Fruit fly (Drosophila melanogaster) whole organism, embryonic: ENCODE measurements around the gene jus.

ENCODE experiments used
- Abd-B ChIP-seq: fragments of 200-800 bp; sonication (Bioruptor generic); optimal IDR thresholded peaks from 2 replicates; lab custom pipeline; 2018; ENCODE audit warnings: missing biosample characterization, mild to moderate bottlenecking, missing genetic modification characterization, moderate library complexity
- Asciz ChIP-seq: fragments of 200-800 bp; sonication (Bioruptor generic); optimal IDR thresholded peaks from 2 replicates; lab custom pipeline; 2017; ENCODE audit warnings: missing biosample characterization, mild to moderate bottlenecking, missing genetic modification characterization, missing genetic modification reagents
- Bdp1 ChIP-seq: fragments of 200-800 bp; sonication (Bioruptor generic); optimal IDR thresholded peaks from 3 replicates; lab custom pipeline; 2016; ENCODE audit warnings: missing biosample characterization, missing genetic modification characterization
- CG10462 ChIP-seq: fragments of 200-800 bp; sonication (Bioruptor generic); optimal IDR thresholded peaks from 2 replicates; lab custom pipeline; 2016; ENCODE audit warnings: missing biosample characterization, missing genetic modification characterization
- CG10543 ChIP-seq: fragments of 200-800 bp; sonication (Bioruptor generic); optimal IDR thresholded peaks from 3 replicates; lab custom pipeline; 2017; ENCODE audit warnings: missing biosample characterization, mild to moderate bottlenecking, missing genetic modification characterization, moderate library complexity
- CG12769 ChIP-seq: fragments of 200-800 bp; sonication (Bioruptor generic); optimal IDR thresholded peaks from 2 replicates; lab custom pipeline; 2019; ENCODE audit warnings: missing biosample characterization, mild to moderate bottlenecking, missing genetic modification characterization, moderate library complexity
- CG14441 ChIP-seq: fragments of 200-800 bp; sonication (Bioruptor generic); IDR thresholded peaks from 2 replicates; pipeline ENCODE4 v1.3.6; 2022; ENCODE audit warnings: missing biosample characterization, missing genetic modification characterization
- CG17568 ChIP-seq: fragments of 200-800 bp; sonication (Bioruptor generic); optimal IDR thresholded peaks from 2 replicates; lab custom pipeline; 2018; ENCODE audit warnings: missing biosample characterization, mild to moderate bottlenecking, missing genetic modification characterization, moderate library complexity
- CG2202 ChIP-seq: fragments of 200-800 bp; sonication (Bioruptor generic); optimal IDR thresholded peaks from 2 replicates; lab custom pipeline; 2018; ENCODE audit warnings: missing biosample characterization, mild to moderate bottlenecking, missing genetic modification characterization
- CG2678 ChIP-seq: fragments of 200-800 bp; sonication (Bioruptor generic); optimal IDR thresholded peaks from 3 replicates; lab custom pipeline; 2019; ENCODE audit warnings: missing biosample characterization, mild to moderate bottlenecking, missing genetic modification characterization, moderate library complexity
- CG2875 ChIP-seq: fragments of 200-800 bp; sonication (Bioruptor generic); optimal IDR thresholded peaks from 2 replicates; lab custom pipeline; 2017; ENCODE audit warnings: missing biosample characterization, mild to moderate bottlenecking, missing genetic modification characterization, missing genetic modification reagents
- CG30431 ChIP-seq: fragments of 200-800 bp; sonication (Bioruptor generic); optimal IDR thresholded peaks from 2 replicates; lab custom pipeline; 2017; ENCODE audit warnings: missing biosample characterization, missing genetic modification characterization
- CG31365 ChIP-seq: fragments of 200-800 bp; sonication (Bioruptor generic); optimal IDR thresholded peaks from 2 replicates; lab custom pipeline; 2018; ENCODE audit warnings: missing biosample characterization, mild to moderate bottlenecking, missing genetic modification characterization
- CG3838 ChIP-seq: fragments of 200-800 bp; sonication (Bioruptor generic); optimal IDR thresholded peaks from 3 replicates; lab custom pipeline; 2016; ENCODE audit warnings: missing biosample characterization, missing genetic modification characterization
- CG6791 ChIP-seq: fragments of 200-800 bp; sonication (Bioruptor generic); IDR thresholded peaks from 3 replicates; pipeline ENCODE4 v1.3.6; 2022; ENCODE audit warnings: missing biosample characterization, missing genetic modification characterization; ENCODE audit not compliant: partially characterized antibody
- CG7556 ChIP-seq: fragments of 200-800 bp; sonication (Bioruptor generic); optimal IDR thresholded peaks from 2 replicates; lab custom pipeline; 2017; ENCODE audit warnings: missing biosample characterization, mild to moderate bottlenecking, missing genetic modification characterization
- CG7745 ChIP-seq: fragments of 200-800 bp; sonication (Bioruptor generic); optimal IDR thresholded peaks from 2 replicates; lab custom pipeline; 2018; ENCODE audit warnings: missing biosample characterization, mild to moderate bottlenecking, missing genetic modification characterization, moderate library complexity
- CG7987 ChIP-seq: fragments of 200-800 bp; sonication (Bioruptor generic); optimal IDR thresholded peaks from 2 replicates; lab custom pipeline; 2018; ENCODE audit warnings: missing biosample characterization, mild to moderate bottlenecking, missing genetic modification characterization, moderate library complexity
- CG9437 ChIP-seq: fragments of 200-800 bp; sonication (Bioruptor generic); optimal IDR thresholded peaks from 2 replicates; lab custom pipeline; 2018; ENCODE audit warnings: missing biosample characterization, mild to moderate bottlenecking, missing genetic modification characterization
- CG9876 ChIP-seq: fragments of 200-800 bp; sonication (Bioruptor generic); optimal IDR thresholded peaks from 2 replicates; lab custom pipeline; 2016; ENCODE audit warnings: missing biosample characterization, missing genetic modification characterization
- E2f2 ChIP-seq: fragments of 200-800 bp; sonication (Bioruptor generic); IDR thresholded peaks from 2 replicates; pipeline ENCODE4 v1.3.6; 2022; ENCODE audit warnings: missing biosample characterization, missing genetic modification characterization
- Ets65A ChIP-seq: fragments of 200-800 bp; sonication (Bioruptor generic); peaks from one replicate; lab custom pipeline; 2016; ENCODE audit warnings: missing biosample characterization, missing genetic modification characterization
- Fer1 ChIP-seq: fragments of 200-800 bp; sonication (Bioruptor generic); optimal IDR thresholded peaks from 2 replicates; lab custom pipeline; 2017; ENCODE audit warnings: missing biosample characterization, mild to moderate bottlenecking, missing genetic modification characterization
- Hand ChIP-seq: fragments of 200-800 bp; sonication (Bioruptor generic); optimal IDR thresholded peaks from 2 replicates; lab custom pipeline; 2017; ENCODE audit warnings: mild to moderate bottlenecking, missing biosample characterization, missing genetic modification reagents, missing genetic modification characterization
- Hr78 ChIP-seq, 2 experiments: fragments of 200-800 bp in 1 of 2; fragments of >200 bp in 1 of 2; sonication (Bioruptor generic) in 1 of 2; optimal IDR thresholded peaks; 2 replicates each; lab custom pipeline; 2017 to 2019; ENCODE audit warnings: missing biosample characterization in 2 of 2, missing genetic modification characterization in 2 of 2, mild to moderate bottlenecking in 1 of 2, moderate library complexity in 1 of 2
- Mad ChIP-seq: fragments of 200-800 bp; sonication (Bioruptor generic); optimal IDR thresholded peaks from 2 replicates; lab custom pipeline; 2016; ENCODE audit warnings: missing biosample characterization, missing genetic modification characterization
- Nf-YA ChIP-seq: fragments of 200-800 bp; sonication (Bioruptor generic); IDR thresholded peaks from 2 replicates; pipeline ENCODE4 v1.3.6; 2022; ENCODE audit warnings: missing biosample characterization, missing genetic modification characterization
- NfI ChIP-seq: fragments of 200-800 bp; sonication (Bioruptor generic); optimal IDR thresholded peaks from 3 replicates; lab custom pipeline; 2018; ENCODE audit warnings: missing biosample characterization, mild to moderate bottlenecking, missing genetic modification characterization, moderate library complexity
- Ssrp ChIP-seq: fragments of 200-800 bp; sonication (Bioruptor generic); optimal IDR thresholded peaks from 2 replicates; lab custom pipeline; 2018; ENCODE audit warnings: missing biosample characterization, mild to moderate bottlenecking, missing genetic modification characterization, moderate library complexity
- abd-A ChIP-seq: fragments of 200-800 bp; sonication (Bioruptor generic); optimal IDR thresholded peaks from 3 replicates; lab custom pipeline; 2019; ENCODE audit warnings: missing biosample characterization, mild to moderate bottlenecking, missing genetic modification characterization, moderate library complexity
- aop ChIP-seq: fragments of 200-800 bp; sonication (Bioruptor generic); IDR thresholded peaks from 2 replicates; pipeline ENCODE4 v1.3.6; 2022; ENCODE audit warnings: missing biosample characterization, missing genetic modification characterization
- ase ChIP-seq: fragments of 200-800 bp; sonication (Bioruptor generic); IDR thresholded peaks from 3 replicates; pipeline ENCODE4 v1.3.6; 2022; ENCODE audit warnings: missing biosample characterization, missing genetic modification characterization
- bbx ChIP-seq: fragments of 200-800 bp; sonication (Bioruptor generic); IDR thresholded peaks from 2 replicates; pipeline ENCODE4 v1.3.6; 2022; ENCODE audit warnings: missing biosample characterization, missing genetic modification characterization; ENCODE audit not compliant: partially characterized antibody
- disco-r ChIP-seq: fragments of 200-800 bp; sonication (Bioruptor generic); optimal IDR thresholded peaks from 2 replicates; lab custom pipeline; 2016; ENCODE audit warnings: missing biosample characterization, missing genetic modification characterization
- grn ChIP-seq: fragments of 200-800 bp; sonication (Bioruptor generic); optimal IDR thresholded peaks from 3 replicates; lab custom pipeline; 2017; ENCODE audit warnings: missing biosample characterization, missing genetic modification characterization
- hth ChIP-seq: fragments of >200 bp; optimal IDR thresholded peaks from 2 replicates; lab custom pipeline; 2017; ENCODE audit warnings: inconsistent platforms
- insv ChIP-seq, 2 experiments: fragments of 200-800 bp; sonication (Bioruptor generic); optimal IDR thresholded peaks; 3 replicates each; lab custom pipeline; 2016 to 2018; ENCODE audit warnings: missing biosample characterization in 2 of 2, missing genetic modification characterization in 2 of 2
- lilli ChIP-seq: fragments of 200-800 bp; sonication (Bioruptor generic); optimal IDR thresholded peaks from 3 replicates; lab custom pipeline; 2016; ENCODE audit warnings: missing biosample characterization, missing genetic modification characterization
- lmd ChIP-seq: fragments of 200-800 bp; sonication (Bioruptor generic); IDR thresholded peaks from 2 replicates; pipeline ENCODE4 v1.3.6; 2022; ENCODE audit warnings: missing biosample characterization, missing genetic modification characterization
- luna ChIP-seq: fragments of 200-800 bp; sonication (Bioruptor generic); optimal IDR thresholded peaks from 2 replicates; lab custom pipeline; 2016; ENCODE audit warnings: missing biosample characterization, missing genetic modification characterization
- pita ChIP-seq: fragments of 200-800 bp; sonication (Bioruptor generic); optimal IDR thresholded peaks from 2 replicates; lab custom pipeline; 2017; ENCODE audit warnings: missing biosample characterization, mild to moderate bottlenecking, missing genetic modification characterization
- sna ChIP-seq: fragments of 200-800 bp; sonication (Bioruptor generic); IDR thresholded peaks from 2 replicates; pipeline ENCODE4 v1.3.6; 2022; ENCODE audit warnings: missing biosample characterization, missing genetic modification characterization; ENCODE audit not compliant: partially characterized antibody
- ssp ChIP-seq: fragments of 200-800 bp; sonication (Bioruptor generic); IDR thresholded peaks from 2 replicates; pipeline ENCODE4 v1.3.6; 2022; ENCODE audit warnings: missing biosample characterization, missing genetic modification characterization
- twi ChIP-seq: fragments of 200-800 bp; optimal IDR thresholded peaks from 2 replicates; lab custom pipeline; 2019; ENCODE audit warnings: missing biosample characterization, mild to moderate bottlenecking, missing genetic modification characterization, moderate library complexity
- usp ChIP-seq: fragments of >200 bp; optimal IDR thresholded peaks from 2 replicates; lab custom pipeline; 2017; ENCODE audit warnings: missing biosample characterization, missing genetic modification characterization
- vnd ChIP-seq: fragments of 200-800 bp; sonication (Bioruptor generic); IDR thresholded peaks from 3 replicates; pipeline ENCODE4 v1.3.6; 2022; ENCODE audit warnings: missing biosample characterization, missing genetic modification characterization; ENCODE audit not compliant: partially characterized antibody
- zen2 ChIP-seq: fragments of 200-800 bp; sonication (Bioruptor generic); IDR thresholded peaks from 3 replicates; pipeline ENCODE4 v1.3.6; 2022; ENCODE audit warnings: missing biosample characterization, missing genetic modification characterization; ENCODE audit not compliant: partially characterized antibody

Gene jus

DNA sequence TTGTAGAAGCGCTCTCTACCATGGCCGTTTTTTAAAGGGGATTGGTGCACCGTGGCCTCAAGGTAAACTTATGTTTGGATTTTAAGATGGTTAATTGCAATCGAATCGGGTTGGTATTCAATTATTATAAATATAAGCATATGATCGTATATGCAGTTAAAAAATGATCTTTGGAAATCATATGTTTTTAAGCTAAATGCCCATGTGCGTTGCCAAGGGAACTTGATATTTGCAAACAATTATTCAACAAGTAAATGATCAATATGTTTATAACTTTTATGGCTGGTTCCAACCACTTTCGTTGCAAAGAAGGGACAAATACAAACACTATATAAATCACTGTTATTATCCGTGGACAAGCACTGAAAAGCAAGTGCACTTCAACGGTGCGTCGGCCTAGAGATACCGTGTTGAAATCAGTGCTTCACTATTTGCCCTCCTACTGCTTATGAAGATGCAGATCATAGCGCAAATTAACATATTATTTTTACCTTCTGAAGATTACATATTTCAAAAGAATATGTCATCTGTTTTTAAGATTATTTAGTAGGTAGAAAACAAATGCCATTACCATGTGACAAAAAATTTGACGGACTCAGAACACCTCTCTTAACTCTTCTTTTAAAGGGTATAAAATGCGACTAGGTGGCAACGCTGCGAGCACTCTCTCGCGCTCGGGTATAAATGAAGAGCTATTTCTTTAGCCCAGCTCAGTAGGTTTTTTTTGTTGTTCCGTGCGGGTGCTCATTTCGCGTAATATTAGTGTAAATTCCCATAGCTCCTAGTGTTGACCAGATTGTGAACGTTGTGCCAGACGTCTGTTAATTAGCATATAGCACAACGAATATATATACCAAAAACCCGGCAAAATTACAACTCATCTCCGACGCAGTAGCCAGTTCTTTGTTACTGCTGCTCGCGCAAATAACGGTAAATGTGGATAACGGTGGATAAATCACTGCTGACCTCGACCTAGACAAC lies 37.1 kb downstream of the jus start, which contains the start of gene rdog (continued):
- TF ChIP-seq twi (tag; lab: Kevin White, UChicago): peak; percentile 66
- TF ChIP-seq Abd-B (GFP tag; lab: Kevin White, UChicago): peak; percentile 88
- TF ChIP-seq insv (GFP tag; optimal IDR thresholded peaks at IDR 0.05; lab: Kevin White, UChicago): peak; percentile 33 to 40
- peak; percentile 98 for TF ChIP-seq Ets65A
- peak; percentile 77 for TF ChIP-seq lmd (GFP tag; lab: Robert Waterston, UW)
- TF ChIP-seq aop (GFP tag; lab: Robert Waterston, UW): peak; percentile 39; the same call in 1 of the 2 replicates
- peak; percentile 73 for TF ChIP-seq Hand (GFP tag; lab: Kevin White, UChicago)
- no peak for TF ChIP-seq usp (GFP tag; lab: Kevin White, UChicago)
- peak; percentile 65 for TF ChIP-seq grn (GFP tag; lab: Kevin White, UChicago)
- TF ChIP-seq Hr78 (GFP tag; optimal IDR thresholded peaks at IDR 0.05; lab: Kevin White, UChicago): no peak
- peak; percentile 55 for TF ChIP-seq CG14441 (GFP tag; lab: Robert Waterston, UW)
- no peak for TF ChIP-seq CG31365
- no peak for TF ChIP-seq pita (GFP tag; lab: Kevin White, UChicago)
- no peak for TF ChIP-seq vnd
- TF ChIP-seq bbx (GFP tag; lab: Robert Waterston, UW): no peak
- peak; percentile 83 for TF ChIP-seq CG9437 (GFP tag; lab: Kevin White, UChicago)
- peak; percentile 62 for TF ChIP-seq CG30431 (GFP tag; lab: Kevin White, UChicago)
- TF ChIP-seq Bdp1: peak; percentile 71
- no peak for TF ChIP-seq sna (GFP tag; lab: Robert Waterston, UW)
- no peak for TF ChIP-seq CG7745 (tag; lab: Kevin White, UChicago)
- TF ChIP-seq CG9876: peak; percentile 53
- no peak; the same call in 1 of the 2 replicates for TF ChIP-seq Nf-YA (GFP tag; lab: Robert Waterston, UW)
- TF ChIP-seq ase (GFP tag; lab: Robert Waterston, UW): no peak
- peak; percentile 87 for TF ChIP-seq CG2678
- peak; percentile 76 for TF ChIP-seq Mad (GFP tag; lab: Kevin White, UChicago)
- TF ChIP-seq CG3838 (GFP tag; lab: Kevin White, UChicago): peak; percentile 56
- TF ChIP-seq Asciz (GFP tag; lab: Kevin White, UChicago): peak; percentile 59
- TF ChIP-seq Fer1 (GFP tag; lab: Kevin White, UChicago): peak; percentile 79
- TF ChIP-seq CG7987 (GFP tag; lab: Kevin White, UChicago): peak; percentile 46
- peak; percentile 54 for TF ChIP-seq CG2202 (tag; lab: Kevin White, UChicago)
- TF ChIP-seq NfI (GFP tag; lab: Kevin White, UChicago): peak; percentile 72
- peak; percentile 47 for TF ChIP-seq luna (GFP tag; lab: Kevin White, UChicago)
- peak; percentile 43; the same call in 1 of the 2 replicates for TF ChIP-seq E2f2 (GFP tag; lab: Robert Waterston, UW)
- TF ChIP-seq hth: no peak
- peak; percentile 51; the same call in 1 of the 2 replicates for TF ChIP-seq ssp (GFP tag; lab: Robert Waterston, UW)
- peak; percentile 85 for TF ChIP-seq Ssrp (tag; lab: Kevin White, UChicago)
- peak; percentile 64 for TF ChIP-seq abd-A
- TF ChIP-seq CG2875 (GFP tag; lab: Kevin White, UChicago): peak; percentile 71
- peak; percentile 75 for TF ChIP-seq CG10462 (GFP tag; lab: Kevin White, UChicago)
- TF ChIP-seq CG7556 (GFP tag; lab: Kevin White, UChicago): peak; percentile 82
- TF ChIP-seq CG6791: peak; percentile 46; the same call in 1 of the 3 replicates
- no peak for TF ChIP-seq zen2 (GFP tag; lab: Robert Waterston, UW)
- TF ChIP-seq CG12769: peak; percentile 77
- TF ChIP-seq lilli (GFP tag; lab: Kevin White, UChicago): peak; percentile 88
- TF ChIP-seq CG10543 (GFP tag; lab: Kevin White, UChicago): peak; percentile 87
- peak; percentile 78 for TF ChIP-seq disco-r
- no peak for TF ChIP-seq CG17568
